Fruit fly (Drosophila melanogaster) S2 (cell line): ENCODE measurements around the gene slmo.

ENCODE experiments used
- CG8478 ChIP-seq: fragments of >200 bp; optimal IDR thresholded peaks from 2 replicates; lab custom pipeline; 2018
- CTCF ChIP-seq, 2 experiments: fragments of >200 bp; optimal IDR thresholded peaks; 2 replicates each; lab custom pipeline; 2018

Gene slmo

dm6 chr2L:6060210-6060609 lies 11.7 kb upstream of the slmo start, which contains the start of gene CG34180:
CG34180 (plus strand) TSS chr2L:6060510.
- no peak for TF ChIP-seq CG8478
- no peak for TF ChIP-seq CTCF (optimal IDR thresholded peaks at IDR 0.05; lab: Kevin White, UChicago)

dm6 chr2L:6053874-6054469 lies 5.5 kb upstream of the slmo start, which contains the start of gene CG13995:
CG13995 (plus strand) TSS chr2L:6054302.
- TF ChIP-seq CTCF (optimal IDR thresholded peaks at IDR 0.05; lab: Kevin White, UChicago): no peak
- no peak for TF ChIP-seq CG8478

- TF ChIP-seq CG8478: no peak
- no peak for TF ChIP-seq CTCF (optimal IDR thresholded peaks at IDR 0.05; lab: Kevin White, UChicago)
These were observed 2.7 kb upstream of the slmo start for dm6 chr2L:6051212-6051621.

- no peak for TF ChIP-seq CG8478
- TF ChIP-seq CTCF (optimal IDR thresholded peaks at IDR 0.05; lab: Kevin White, UChicago): peak in 1 of 2 experiments; percentile 20
These were observed 2.1 kb upstream of the slmo start, which contains the start of gene CG9135 for dm6 chr2L:6050575-6050974. CG9135 (plus strand) TSS chr2L:6050800.

- TF ChIP-seq CTCF (optimal IDR thresholded peaks at IDR 0.05; lab: Kevin White, UChicago) (peak in 1 of 2 experiments; percentile 38), CG8478 (no peak)
These were observed 862 bp downstream of the slmo start, which contains the start of gene IPIP for dm6 chr2L:6047528-6048160. IPIP (plus strand) TSS chr2L:6048002.

dm6 chr2L:6046865-6047264 lies 1.6 kb downstream of the slmo start:
- TF ChIP-seq CTCF (optimal IDR thresholded peaks at IDR 0.05; lab: Kevin White, UChicago): no peak
- TF ChIP-seq CG8478: no peak

dm6 chr2L:6045972-6046718 lies 2.4 kb downstream of the slmo start, which contains the start of gene Pfas:
Pfas (minus strand) TSS chr2L:6046050.
- no peak for TF ChIP-seq CG8478

dm6 chr2L:6045484-6045883 lies 3.0 kb downstream of the slmo start:
- TF ChIP-seq CTCF (optimal IDR thresholded peaks at IDR 0.05; lab: Kevin White, UChicago): no peak
- TF ChIP-seq CG8478: no peak

- TF ChIP-seq CG8478: no peak
- TF ChIP-seq CTCF (optimal IDR thresholded peaks at IDR 0.05; lab: Kevin White, UChicago): no peak
These were observed 10.7 kb downstream of the slmo start, which contains the start of the genes CG9117 and CG31643 for dm6 chr2L:6037830-6038229. CG9117 (minus strand) TSS chr2L:6037902. CG31643 (plus strand) TSS chr2L:6038117.

dm6 chr2L:6036710-6037109 lies 11.8 kb downstream of the slmo start, which contains the start of gene mtm:
mtm (minus strand) TSS chr2L:6037015.
- TF ChIP-seq CTCF (optimal IDR thresholded peaks at IDR 0.05; lab: Kevin White, UChicago) (no peak), CG8478 (no peak)

dm6 chr2L:6035155-6035554 lies 13.4 kb downstream of the slmo start:
- TF ChIP-seq CTCF (optimal IDR thresholded peaks at IDR 0.05; lab: Kevin White, UChicago) (no peak), CG8478 (no peak)

- TF ChIP-seq CG8478: no peak
- no peak for TF ChIP-seq CTCF (optimal IDR thresholded peaks at IDR 0.05; lab: Kevin White, UChicago)
These were observed 14.2 kb downstream of the slmo start, which contains the start of gene CG9109 for dm6 chr2L:6034344-6034743. CG9109 (minus strand) TSS chr2L:6034423.

- TF ChIP-seq CTCF (optimal IDR thresholded peaks at IDR 0.05; lab: Kevin White, UChicago) (no peak), CG8478 (no peak)
These were observed 16.7 kb downstream of the slmo start for dm6 chr2L:6031838-6032237.

- TF ChIP-seq CG8478 (no peak), CTCF (optimal IDR thresholded peaks at IDR 0.05; lab: Kevin White, UChicago) (no peak)
These were observed 19.8 kb downstream of the slmo start for dm6 chr2L:6028712-6029111.

dm6 chr2L:6024345-6024907 lies 24.1 kb downstream of the slmo start, which contains the start of gene CG9107:
CG9107 (minus strand) TSS chr2L:6024539.
- TF ChIP-seq CTCF (optimal IDR thresholded peaks at IDR 0.05; lab: Kevin White, UChicago) (peak in 1 of 2 experiments; percentile 37), CG8478 (no peak)
